Worm (Caenorhabditis elegans): Measurements from ENCODE around the gene atrn-1.

- TF ChIP-seq dao-5 (tag; optimal IDR thresholded peaks at IDR 0.05): no peak
- TF ChIP-seq him-1 (tag; optimal IDR thresholded peaks at IDR 0.05): no peak
These were observed 48.8 kb downstream of the atrn-1 start for ce11 chrX:14760166-14760565.

Measured in whole organism, L4/young adult.